Worm (Caenorhabditis elegans): Measurements from ENCODE around the gene akt-1.

DNA sequence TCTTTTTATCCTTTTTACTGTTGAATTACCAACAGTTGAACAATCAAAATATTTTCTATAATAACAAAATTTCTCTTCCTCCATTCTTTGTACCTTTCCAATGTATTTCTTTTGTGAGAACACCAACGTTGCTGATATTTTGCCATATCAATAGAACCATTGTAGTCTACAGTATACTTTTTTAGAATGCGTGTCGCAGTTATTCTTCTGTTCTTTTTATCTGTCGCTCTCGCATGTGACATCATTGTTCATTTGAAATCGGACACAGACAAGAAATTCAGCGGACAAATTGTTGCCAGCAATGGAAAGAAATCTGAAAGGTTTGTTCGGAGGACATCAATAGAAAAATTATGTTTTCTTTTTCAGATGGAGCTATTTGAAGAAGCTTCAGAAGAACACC lies 46.8 kb upstream of the akt-1 start, which contains the start of gene ZK856.7:
- TF ChIP-seq pha-4 (tag; optimal IDR thresholded peaks at IDR 0.05), result no peak
- TF ChIP-seq unc-55 (GFP tag; optimal IDR thresholded peaks at IDR 0.05), result no peak
